Fruit fly (Drosophila melanogaster) whole organism, embryonic: Measurements from ENCODE around the gene RhoGDI.

ENCODE experiments used
- Ada2b ChIP-seq: fragments of 200-800 bp; sonication (Bioruptor generic); IDR thresholded peaks from 2 replicates; pipeline ENCODE4 v1.3.6; 2022; ENCODE audit warnings: missing biosample characterization, missing genetic modification characterization
- Adf1 ChIP-seq: fragments of 200-800 bp; sonication (Bioruptor generic); IDR thresholded peaks from 2 replicates; pipeline ENCODE4 v1.3.6; 2022; ENCODE audit warnings: missing biosample characterization, missing genetic modification characterization
- Antp ChIP-seq: fragments of 200-800 bp; sonication (Bioruptor generic); optimal IDR thresholded peaks from 3 replicates; lab custom pipeline; 2016; ENCODE audit warnings: missing biosample characterization, missing genetic modification characterization
- CG12155 ChIP-seq: fragments of 200-800 bp; sonication (Bioruptor generic); optimal IDR thresholded peaks from 3 replicates; lab custom pipeline; 2016; ENCODE audit warnings: missing biosample characterization, missing genetic modification characterization
- CG12391 ChIP-seq: fragments of 200-800 bp; sonication (Bioruptor generic); optimal IDR thresholded peaks from 3 replicates; lab custom pipeline; 2018; ENCODE audit warnings: missing biosample characterization, mild to moderate bottlenecking, missing genetic modification characterization, moderate library complexity
- CG12659 ChIP-seq: fragments of 200-800 bp; sonication (Bioruptor generic); optimal IDR thresholded peaks from 3 replicates; lab custom pipeline; 2017; ENCODE audit warnings: mild to moderate bottlenecking, missing biosample characterization, missing genetic modification reagents, missing genetic modification characterization
- CG13287 ChIP-seq: fragments of 200-800 bp; sonication (Bioruptor generic); IDR thresholded peaks from 2 replicates; pipeline ENCODE4 v1.3.6; 2022; ENCODE audit warnings: missing biosample characterization, missing genetic modification characterization; ENCODE audit not compliant: partially characterized antibody
- CG13775 ChIP-seq: fragments of 200-800 bp; sonication (Bioruptor generic); optimal IDR thresholded peaks from 3 replicates; lab custom pipeline; 2017; ENCODE audit warnings: missing biosample characterization, mild to moderate bottlenecking, missing genetic modification characterization
- CG15601 ChIP-seq: fragments of 200-800 bp; sonication (Bioruptor generic); optimal IDR thresholded peaks from 3 replicates; lab custom pipeline; 2019; ENCODE audit warnings: missing biosample characterization, mild to moderate bottlenecking, missing genetic modification characterization, moderate library complexity
- CG17186 ChIP-seq: fragments of 200-800 bp; sonication (Bioruptor generic); optimal IDR thresholded peaks from 3 replicates; lab custom pipeline; 2017; ENCODE audit warnings: missing biosample characterization, missing genetic modification reagents, missing genetic modification characterization
- CG2202 ChIP-seq: fragments of 200-800 bp; sonication (Bioruptor generic); optimal IDR thresholded peaks from 2 replicates; lab custom pipeline; 2018; ENCODE audit warnings: missing biosample characterization, mild to moderate bottlenecking, missing genetic modification characterization
- CG4282 ChIP-seq: fragments of 200-800 bp; sonication (Bioruptor generic); optimal IDR thresholded peaks from 2 replicates; lab custom pipeline; 2016; ENCODE audit warnings: missing biosample characterization, missing genetic modification characterization
- CG5245 ChIP-seq: fragments of 200-800 bp; sonication (Bioruptor generic); optimal IDR thresholded peaks from 3 replicates; lab custom pipeline; 2016; ENCODE audit warnings: missing biosample characterization, missing genetic modification characterization
- CG6654 ChIP-seq: fragments of 200-800 bp; sonication (Bioruptor generic); optimal IDR thresholded peaks from 2 replicates; lab custom pipeline; 2017; ENCODE audit warnings: missing biosample characterization, mild to moderate bottlenecking, missing genetic modification characterization
- CG6683 ChIP-seq: fragments of 200-800 bp; sonication (Bioruptor generic); optimal IDR thresholded peaks from 2 replicates; lab custom pipeline; 2017; ENCODE audit warnings: missing biosample characterization, mild to moderate bottlenecking, missing genetic modification characterization, missing genetic modification reagents
- CG7987 ChIP-seq: fragments of 200-800 bp; sonication (Bioruptor generic); optimal IDR thresholded peaks from 2 replicates; lab custom pipeline; 2018; ENCODE audit warnings: missing biosample characterization, mild to moderate bottlenecking, missing genetic modification characterization, moderate library complexity
- CG9609 ChIP-seq: fragments of 200-800 bp; sonication (Bioruptor generic); optimal IDR thresholded peaks from 3 replicates; lab custom pipeline; 2016; ENCODE audit warnings: missing biosample characterization, missing genetic modification characterization
- CG9727 ChIP-seq: fragments of 200-800 bp; sonication (Bioruptor generic); optimal IDR thresholded peaks from 3 replicates; lab custom pipeline; 2017; ENCODE audit warnings: missing biosample characterization, mild to moderate bottlenecking, missing genetic modification characterization
- CG9797 ChIP-seq: fragments of 200-800 bp; sonication (Bioruptor generic); optimal IDR thresholded peaks from 3 replicates; lab custom pipeline; 2018; ENCODE audit warnings: missing biosample characterization, mild to moderate bottlenecking, missing genetic modification characterization
- Ets97D ChIP-seq: fragments of 200-800 bp; sonication (Bioruptor generic); optimal IDR thresholded peaks from 3 replicates; lab custom pipeline; 2016; ENCODE audit warnings: missing biosample characterization, missing genetic modification characterization
- Med ChIP-seq: fragments of 200-800 bp; sonication (Bioruptor generic); peaks from one replicate; lab custom pipeline; 2016; ENCODE audit warnings: missing biosample characterization, missing genetic modification characterization, mild to moderate bottlenecking, inconsistent platforms, moderate library complexity
- Meics ChIP-seq: fragments of 200-800 bp; sonication (Bioruptor generic); optimal IDR thresholded peaks from 2 replicates; lab custom pipeline; 2017; ENCODE audit warnings: missing biosample characterization, mild to moderate bottlenecking, missing genetic modification characterization
- Myb ChIP-seq: fragments of 200-800 bp; sonication (Bioruptor generic); optimal IDR thresholded peaks from 2 replicates; lab custom pipeline; 2016; ENCODE audit warnings: missing biosample characterization, missing genetic modification characterization
- Poxn ChIP-seq: fragments of 200-800 bp; sonication (Bioruptor generic); IDR thresholded peaks from 2 replicates; pipeline ENCODE4 v1.3.6; 2022; ENCODE audit warnings: missing biosample characterization, missing genetic modification characterization
- Sin3A ChIP-seq: fragments of >200 bp; optimal IDR thresholded peaks from 2 replicates; lab custom pipeline; 2018
- Sox102F ChIP-seq: fragments of 200-800 bp; sonication (Bioruptor generic); optimal IDR thresholded peaks from 2 replicates; lab custom pipeline; 2018; ENCODE audit warnings: missing biosample characterization, mild to moderate bottlenecking, missing genetic modification characterization, moderate library complexity
- Usf ChIP-seq: fragments of 200-800 bp; sonication (Bioruptor generic); optimal IDR thresholded peaks from 2 replicates; lab custom pipeline; 2017; ENCODE audit warnings: missing genotype, missing biosample characterization, missing genetic modification characterization
- crp ChIP-seq, 2 experiments: fragments of 200-800 bp; sonication (Bioruptor generic); optimal IDR thresholded peaks; 2 replicates in 1 of 2; 3 replicates in 1 of 2; lab custom pipeline; 2017; ENCODE audit warnings: missing biosample characterization in 2 of 2, missing genetic modification characterization in 2 of 2, mild to moderate bottlenecking in 1 of 2, moderate library complexity in 1 of 2
- dimm ChIP-seq: fragments of 200-800 bp; sonication (Bioruptor generic); IDR thresholded peaks from 2 replicates; pipeline ENCODE4 v1.3.6; 2022; ENCODE audit warnings: missing biosample characterization, missing genetic modification characterization
- disco-r ChIP-seq: fragments of 200-800 bp; sonication (Bioruptor generic); optimal IDR thresholded peaks from 2 replicates; lab custom pipeline; 2016; ENCODE audit warnings: missing biosample characterization, missing genetic modification characterization
- dmrt99B ChIP-seq: fragments of 200-800 bp; sonication (Bioruptor generic); optimal IDR thresholded peaks from 2 replicates; lab custom pipeline; 2018; ENCODE audit warnings: missing biosample characterization, mild to moderate bottlenecking, missing genetic modification characterization, moderate library complexity
- ftz-f1 ChIP-seq: fragments of 200-800 bp; sonication (Bioruptor generic); optimal IDR thresholded peaks from 2 replicates; lab custom pipeline; 2016; ENCODE audit warnings: missing biosample characterization, missing genetic modification characterization
- gfzf ChIP-seq: fragments of 200-800 bp; sonication (Bioruptor generic); optimal IDR thresholded peaks from 2 replicates; lab custom pipeline; 2016; ENCODE audit warnings: missing biosample characterization, mild to moderate bottlenecking, missing genetic modification characterization, moderate library complexity
- h ChIP-seq: fragments of >200 bp; optimal IDR thresholded peaks from 2 replicates; lab custom pipeline; 2017
- inv ChIP-seq: fragments of 200-800 bp; sonication (Bioruptor generic); IDR thresholded peaks from 2 replicates; pipeline ENCODE4 v1.3.6; 2022; ENCODE audit warnings: missing biosample characterization, missing genetic modification characterization; ENCODE audit not compliant: partially characterized antibody
- jing ChIP-seq: fragments of 200-800 bp; sonication (Bioruptor generic); optimal IDR thresholded peaks from 2 replicates; lab custom pipeline; 2018; ENCODE audit warnings: missing biosample characterization, mild to moderate bottlenecking, missing genetic modification characterization
- lmd ChIP-seq: fragments of 200-800 bp; sonication (Bioruptor generic); IDR thresholded peaks from 2 replicates; pipeline ENCODE4 v1.3.6; 2022; ENCODE audit warnings: missing biosample characterization, missing genetic modification characterization
- lov ChIP-seq, 2 experiments: fragments of 200-800 bp in 1 of 2; fragments of >200 bp in 1 of 2; sonication (Bioruptor generic) in 1 of 2; IDR thresholded peaks in 1 of 2; optimal IDR thresholded peaks in 1 of 2; 2 replicates in 1 of 2; 3 replicates in 1 of 2; pipeline versions ENCODE4 v1.3.6 to Lab custom; 2017 to 2022; ENCODE audit warnings: missing biosample characterization in 1 of 2, missing genetic modification characterization in 1 of 2
- mam ChIP-seq: fragments of 200-800 bp; sonication (Bioruptor generic); optimal IDR thresholded peaks from 3 replicates; lab custom pipeline; 2016; ENCODE audit warnings: missing biosample characterization, missing genetic modification characterization
- nerfin-2 ChIP-seq: fragments of 200-800 bp; sonication (Bioruptor generic); IDR thresholded peaks from 2 replicates; pipeline ENCODE4 v1.3.6; 2022; ENCODE audit warnings: missing biosample characterization, missing genetic modification characterization; ENCODE audit not compliant: partially characterized antibody
- onecut ChIP-seq: fragments of 200-800 bp; sonication (Bioruptor generic); IDR thresholded peaks from 2 replicates; pipeline ENCODE4 v1.3.6; 2022; ENCODE audit warnings: missing biosample characterization, missing genetic modification characterization
- rib ChIP-seq: fragments of 200-800 bp; sonication (Bioruptor generic); IDR thresholded peaks from 2 replicates; pipeline ENCODE4 v1.3.6; 2022; ENCODE audit warnings: missing biosample characterization, missing genetic modification characterization
- sc ChIP-seq, 3 experiments: fragments of >200 bp in 2 of 3; fragments of 200-800 bp in 1 of 3; sonication (Bioruptor generic) in 1 of 3; optimal IDR thresholded peaks; 2 replicates in 2 of 3; 3 replicates in 1 of 3; lab custom pipeline; 2017; ENCODE audit warnings: mild to moderate bottlenecking in 1 of 3, missing biosample characterization in 1 of 3, missing genetic modification characterization in 1 of 3, missing genetic modification reagents in 1 of 3
- sd ChIP-seq: fragments of 200-800 bp; sonication (Bioruptor generic); optimal IDR thresholded peaks from 3 replicates; lab custom pipeline; 2018; ENCODE audit warnings: missing biosample characterization, mild to moderate bottlenecking, missing genetic modification characterization, moderate library complexity
- sens ChIP-seq: fragments of 200-800 bp; sonication (Bioruptor generic); peaks from one replicate; lab custom pipeline; 2016; ENCODE audit warnings: missing biosample characterization, missing genetic modification characterization
- sens-2 ChIP-seq: fragments of 200-800 bp; sonication (Bioruptor generic); IDR thresholded peaks from 2 replicates; pipeline ENCODE4 v1.3.6; 2022; ENCODE audit warnings: missing biosample characterization, missing genetic modification characterization
- sob ChIP-seq: fragments of 200-800 bp; sonication (Bioruptor generic); IDR thresholded peaks from 2 replicates; pipeline ENCODE4 v1.3.6; 2022; ENCODE audit warnings: missing biosample characterization, missing genetic modification characterization
- stc ChIP-seq: fragments of 200-800 bp; sonication (Bioruptor generic); IDR thresholded peaks from 2 replicates; pipeline ENCODE4 v1.3.6; 2022; ENCODE audit warnings: missing biosample characterization, missing genetic modification characterization
- stwl ChIP-seq: fragments of 200-800 bp; sonication (Bioruptor generic); optimal IDR thresholded peaks from 3 replicates; lab custom pipeline; 2018; ENCODE audit warnings: missing biosample characterization, mild to moderate bottlenecking, missing genetic modification characterization, moderate library complexity
- vnd ChIP-seq: fragments of 200-800 bp; sonication (Bioruptor generic); IDR thresholded peaks from 3 replicates; pipeline ENCODE4 v1.3.6; 2022; ENCODE audit warnings: missing biosample characterization, missing genetic modification characterization; ENCODE audit not compliant: partially characterized antibody

The RhoGDI gene

DNA sequence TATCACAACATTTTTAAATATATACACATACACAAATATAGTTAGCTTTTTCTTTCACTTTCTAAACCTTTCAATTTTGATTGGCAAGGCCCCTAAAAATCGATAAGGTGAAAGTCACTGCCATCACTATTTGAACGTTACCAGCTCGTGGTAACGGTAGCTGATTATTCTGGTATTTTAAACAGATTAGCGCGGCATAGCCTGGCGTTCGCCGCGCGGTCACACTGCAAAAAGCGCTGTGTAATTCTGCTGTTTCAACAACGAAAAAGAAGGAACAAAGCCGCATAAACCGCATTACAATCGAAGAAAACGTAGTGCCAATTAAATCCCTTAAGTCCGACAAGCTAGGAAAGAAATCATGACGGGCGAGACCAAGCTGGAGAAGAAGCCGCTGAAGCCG, 13.7 kb upstream of the RhoGDI start, which contains the start of gene Rpn1 (continued):
- TF ChIP-seq Usf (GFP tag; lab: Kevin White, UChicago) = no peak
- TF ChIP-seq CG6683 = no peak
- TF ChIP-seq rib (GFP tag; lab: Robert Waterston, UW) = no peak
- TF ChIP-seq sd (tag; lab: Kevin White, UChicago) = no peak
- no peak for TF ChIP-seq CG6654 (GFP tag; lab: Kevin White, UChicago)
- TF ChIP-seq dmrt99B = no peak
- TF ChIP-seq CG12391 (tag; lab: Kevin White, UChicago) = peak; percentile 9
- no peak for TF ChIP-seq Meics (GFP tag; lab: Kevin White, UChicago)
- no peak for TF ChIP-seq Poxn (GFP tag; lab: Robert Waterston, UW)
- no peak for TF ChIP-seq stc (GFP tag; lab: Robert Waterston, UW)
- no peak for TF ChIP-seq sens-2 (GFP tag; lab: Robert Waterston, UW)
- TF ChIP-seq Ets97D (GFP tag; lab: Kevin White, UChicago) = peak; percentile 64
- TF ChIP-seq sc (optimal IDR thresholded peaks at IDR 0.05; lab: Kevin White, UChicago) = no peak
- no peak for TF ChIP-seq sc (GFP tag; optimal IDR thresholded peaks at IDR 0.05; lab: Kevin White, UChicago)
- no peak for TF ChIP-seq Sox102F (GFP tag; lab: Kevin White, UChicago)
- TF ChIP-seq CG12659 (GFP tag; lab: Kevin White, UChicago) = peak; percentile 39
- no peak for TF ChIP-seq dimm (GFP tag; lab: Robert Waterston, UW)
- no peak for TF ChIP-seq CG2202 (tag; lab: Kevin White, UChicago)
- peak; percentile 4 for TF ChIP-seq CG13775 (GFP tag; lab: Kevin White, UChicago)
- peak; percentile 43 for TF ChIP-seq CG15601
- no peak for TF ChIP-seq disco-r
- TF ChIP-seq sob (GFP tag; lab: Robert Waterston, UW) = 0 out of 2 replicates have a peak, but pooled peaks have one; percentile 24
- TF ChIP-seq gfzf (GFP tag; lab: Kevin White, UChicago) = peak; percentile 93
- TF ChIP-seq mam = peak; percentile 39
- TF ChIP-seq CG13287 = peak; percentile 68
- TF ChIP-seq CG5245 (GFP tag; lab: Kevin White, UChicago) = no peak
- 0 out of 3 replicates have a peak, but pooled peaks have one; percentile 33 for TF ChIP-seq vnd (GFP tag; lab: Robert Waterston, UW)
- peak; percentile 30 for TF ChIP-seq sens (GFP tag; lab: Kevin White, UChicago)
- TF ChIP-seq ftz-f1 (GFP tag; lab: Kevin White, UChicago) = peak; percentile 57
- peak; percentile 67 for TF ChIP-seq Sin3A
- TF ChIP-seq stwl = peak; percentile 50
- TF ChIP-seq CG9727 (GFP tag; lab: Kevin White, UChicago) = no peak
- TF ChIP-seq CG7987 (GFP tag; lab: Kevin White, UChicago) = no peak
- peak; percentile 88 for TF ChIP-seq onecut (GFP tag; lab: Robert Waterston, UW)
- TF ChIP-seq inv (GFP tag; lab: Robert Waterston, UW) = 0 out of 2 replicates have a peak, but pooled peaks have one; percentile 26
- TF ChIP-seq CG9609 (GFP tag; lab: Kevin White, UChicago) = peak; percentile 30
- TF ChIP-seq Myb (GFP tag; lab: Kevin White, UChicago) = peak; percentile 82
- TF ChIP-seq Ada2b = no peak
- TF ChIP-seq crp (GFP tag; optimal IDR thresholded peaks at IDR 0.05; lab: Kevin White, UChicago) = peak in 1 of 2 experiments; percentile 30
- TF ChIP-seq CG4282 (GFP tag; lab: Kevin White, UChicago) = no peak
- no peak for TF ChIP-seq lov (optimal IDR thresholded peaks at IDR 0.05; lab: Kevin White, UChicago)
- 0 out of 3 replicates have a peak, but pooled peaks have one; percentile 44 for TF ChIP-seq lov (GFP tag; IDR thresholded peaks at IDR 0.05; lab: Robert Waterston, UW)
- TF ChIP-seq h (lab: Kevin White, UChicago) = no peak
- peak; percentile 86 for TF ChIP-seq CG9797 (GFP tag; lab: Kevin White, UChicago)
- TF ChIP-seq Adf1 (GFP tag; lab: Robert Waterston, UW) = peak; percentile 32; the same call in 1 of the 2 replicates
- peak; percentile 35 for TF ChIP-seq Antp (GFP tag; lab: Kevin White, UChicago)
- peak; percentile 21 for TF ChIP-seq CG17186 (GFP tag; lab: Kevin White, UChicago)
- TF ChIP-seq CG12155 (GFP tag; lab: Kevin White, UChicago) = peak; percentile 9
- no peak for TF ChIP-seq lmd
- peak; percentile 81 for TF ChIP-seq Med
- TF ChIP-seq nerfin-2 (GFP tag; lab: Robert Waterston, UW) = peak; percentile 60
- no peak for TF ChIP-seq jing (GFP tag; lab: Kevin White, UChicago)
